Fruit fly (Drosophila melanogaster) whole organism, wandering third instar larva: ENCODE results near the gene CG8668.

ENCODE experiments used
- Abd-B ChIP-seq: fragments of >200 bp; optimal IDR thresholded peaks from 2 replicates; lab custom pipeline; 2017; ENCODE audit warnings: missing biosample characterization, missing genetic modification characterization
- CG32264 ChIP-seq: fragments of 200-800 bp; sonication (Bioruptor generic); optimal IDR thresholded peaks from 2 replicates; lab custom pipeline; 2016; ENCODE audit warnings: missing biosample characterization, missing genetic modification characterization
- Dfd ChIP-seq: fragments of >200 bp; optimal IDR thresholded peaks from 2 replicates; lab custom pipeline; 2017; ENCODE audit warnings: missing biosample characterization, missing genetic modification characterization
- Dif ChIP-seq: fragments of 200-275, 200-300 bp; sonication (Bioruptor generic); optimal IDR thresholded peaks from 2 replicates; lab custom pipeline; 2018; ENCODE audit warnings: missing biosample characterization, missing genetic modification characterization; ENCODE audit not compliant: partially characterized antibody
- GATAd ChIP-seq: sonication (Bioruptor generic); optimal IDR thresholded peaks from 2 replicates; lab custom pipeline; 2016; ENCODE audit warnings: missing biosample characterization, missing genetic modification characterization
- Hnf4 ChIP-seq: fragments of 200-800 bp; sonication (Bioruptor generic); optimal IDR thresholded peaks from 2 replicates; lab custom pipeline; 2016; ENCODE audit warnings: missing biosample characterization, mild to moderate bottlenecking, missing genetic modification characterization
- Hr78 ChIP-seq: fragments of >200 bp; optimal IDR thresholded peaks from 2 replicates; lab custom pipeline; 2017; ENCODE audit warnings: missing biosample characterization, missing genetic modification characterization
- Hr83 ChIP-seq: fragments of 200-300 bp; sonication (Bioruptor generic); optimal IDR thresholded peaks from 2 replicates; lab custom pipeline; 2016; ENCODE audit warnings: missing biosample characterization, mild to moderate bottlenecking, missing genetic modification characterization, moderate library complexity; ENCODE audit not compliant: poor library complexity, severe bottlenecking
- Jra ChIP-seq: sonication (Bioruptor generic); optimal IDR thresholded peaks from 2 replicates; lab custom pipeline; 2016; ENCODE audit warnings: missing biosample characterization, missing genetic modification characterization
- Myc ChIP-seq: fragments of >200 bp; optimal IDR thresholded peaks from 2 replicates; lab custom pipeline; 2017
- N ChIP-seq: fragments of >200 bp; optimal IDR thresholded peaks from 2 replicates; lab custom pipeline; 2018; ENCODE audit warnings: missing biosample characterization, missing external identifiers, missing genetic modification characterization
- Rel ChIP-seq, 2 experiments: fragments of 200-800 bp; sonication (Bioruptor generic) in 1 of 2; optimal IDR thresholded peaks; 2 replicates in 1 of 2; 3 replicates in 1 of 2; lab custom pipeline; 2016 to 2019; ENCODE audit warnings: mild to moderate bottlenecking in 2 of 2, missing biosample characterization in 2 of 2, missing genetic modification characterization in 2 of 2, moderate library complexity in 1 of 2
- Sp1 ChIP-seq: fragments of 200-800 bp; sonication (Bioruptor generic); optimal IDR thresholded peaks from 3 replicates; lab custom pipeline; 2019; ENCODE audit warnings: missing biosample characterization, mild to moderate bottlenecking, missing genetic modification characterization, moderate library complexity
- Vsx2 ChIP-seq: fragments of 200-300, 225-300 bp; sonication (Bioruptor generic); optimal IDR thresholded peaks from 2 replicates; lab custom pipeline; 2018; ENCODE audit warnings: missing biosample characterization, missing genetic modification characterization; ENCODE audit not compliant: partially characterized antibody
- br ChIP-seq: fragments of 200-800 bp; sonication (Bioruptor generic); optimal IDR thresholded peaks from 2 replicates; lab custom pipeline; 2016; ENCODE audit warnings: missing biosample characterization, missing genetic modification characterization
- brk ChIP-seq: fragments of 200-800 bp; sonication (Bioruptor generic); optimal IDR thresholded peaks from 2 replicates; lab custom pipeline; 2016; ENCODE audit warnings: missing biosample characterization, mild to moderate bottlenecking, missing genetic modification characterization
- dl ChIP-seq, 2 experiments: fragments of 175-275, 200-275 bp in 1 of 2; fragments of 200-275 bp in 1 of 2; sonication (Bioruptor generic); optimal IDR thresholded peaks; lab custom pipeline; 2018; ENCODE audit warnings: mild to moderate bottlenecking in 2 of 2, missing biosample characterization in 2 of 2, missing genetic modification characterization in 2 of 2, moderate library complexity in 2 of 2; ENCODE audit not compliant: partially characterized antibody in 2 of 2, insufficient read depth in 1 of 2
- dsf ChIP-seq: sonication (Bioruptor generic); optimal IDR thresholded peaks from 2 replicates; lab custom pipeline; 2016; ENCODE audit warnings: missing biosample characterization, missing genetic modification characterization, borderline replicate concordance
- ey ChIP-seq: fragments of 200-800 bp; sonication (Bioruptor generic); optimal IDR thresholded peaks from 2 replicates; lab custom pipeline; 2016; ENCODE audit warnings: missing biosample characterization, missing genetic modification characterization
- fru ChIP-seq: fragments of 200-800 bp; sonication (Bioruptor generic); optimal IDR thresholded peaks from 3 replicates; lab custom pipeline; 2016; ENCODE audit warnings: missing biosample characterization, mild to moderate bottlenecking, missing genetic modification characterization
- h ChIP-seq: fragments of 200-800 bp; sonication (Bioruptor generic); optimal IDR thresholded peaks from 3 replicates; lab custom pipeline; 2016; ENCODE audit warnings: missing biosample characterization, mild to moderate bottlenecking, missing genetic modification characterization
- jim ChIP-seq: fragments of 175-275, 200-325 bp; sonication (Bioruptor generic); optimal IDR thresholded peaks from 2 replicates; lab custom pipeline; 2016; ENCODE audit warnings: missing biosample characterization, mild to moderate bottlenecking, missing genetic modification characterization
- lola ChIP-seq: fragments of >200 bp; optimal IDR thresholded peaks from 2 replicates; lab custom pipeline; 2017; ENCODE audit warnings: missing biosample characterization, missing genetic modification characterization
- pan ChIP-seq: fragments of >200 bp; optimal IDR thresholded peaks from 2 replicates; lab custom pipeline; 2017
- psq ChIP-seq: fragments of 200-800 bp; sonication (Bioruptor generic); optimal IDR thresholded peaks from 3 replicates; lab custom pipeline; 2017; ENCODE audit warnings: missing biosample characterization, mild to moderate bottlenecking, missing genetic modification characterization, moderate library complexity
- sage ChIP-seq: fragments of 200-800 bp; sonication (Bioruptor generic); optimal IDR thresholded peaks from 2 replicates; lab custom pipeline; 2016; ENCODE audit warnings: missing biosample characterization, mild to moderate bottlenecking, missing genetic modification characterization
- tai ChIP-seq: sonication (Bioruptor generic); optimal IDR thresholded peaks from 2 replicates; lab custom pipeline; 2016; ENCODE audit warnings: missing biosample characterization, missing genetic modification characterization
- usp ChIP-seq: fragments of >200 bp; optimal IDR thresholded peaks from 2 replicates; lab custom pipeline; 2017; ENCODE audit warnings: missing biosample characterization, missing genetic modification characterization

The CG8668 gene

DNA sequence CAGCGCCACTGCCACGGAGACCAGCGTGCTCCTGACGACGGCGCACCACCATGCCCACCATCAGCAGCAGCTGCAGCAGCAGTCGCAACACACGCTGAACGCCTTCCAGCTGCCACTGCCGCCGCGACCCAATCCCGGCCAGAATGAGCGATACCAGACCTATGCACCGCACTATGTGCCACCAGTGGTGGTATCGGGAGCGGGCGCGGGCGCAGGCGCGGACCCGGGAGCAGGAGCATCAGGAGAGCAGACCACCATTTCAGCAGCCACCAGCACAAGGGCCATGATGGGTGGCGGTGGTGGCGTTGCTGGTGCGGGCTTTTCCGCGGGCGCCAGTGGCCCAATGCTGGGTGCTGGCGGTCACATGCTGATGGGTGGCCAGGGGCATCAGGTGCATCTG is 23.7 kb upstream of the CG8668 start:
- TF ChIP-seq tai (GFP tag; lab: Kevin White, UChicago) (no peak), pan (lab: Kevin White, UChicago) (peak; percentile 83), h (GFP tag; lab: Kevin White, UChicago) (no peak)

DNA sequence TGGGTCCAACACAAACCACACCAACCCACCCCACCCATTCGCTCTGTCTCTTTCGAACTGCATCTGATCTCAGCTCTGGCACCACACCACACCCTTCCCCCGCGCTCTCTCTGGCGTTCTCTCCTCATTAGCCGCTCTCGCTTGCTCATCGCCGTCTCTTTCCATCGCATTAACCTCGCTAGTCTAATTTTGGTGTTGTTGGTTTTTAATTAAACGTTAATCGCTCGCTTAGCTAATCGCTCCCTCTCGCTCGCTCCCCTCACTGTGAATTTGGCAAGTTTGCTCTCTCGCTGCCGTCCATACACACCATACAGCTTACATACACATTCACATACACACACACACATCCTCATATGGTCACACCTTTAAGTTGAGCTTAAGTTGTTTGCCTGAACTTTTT is 22.7 kb upstream of the CG8668 start:
- TF ChIP-seq dl (GFP tag; optimal IDR thresholded peaks at IDR 0.05; lab: Kevin White, UChicago; ENCODE audit: insufficient read depth in 1 of 2, partially characterized antibody in 2 of 2): peak in 1 of 2 experiments; percentile 47
- peak; percentile 65 for TF ChIP-seq Dif
- TF ChIP-seq sage: no peak
- peak; percentile 97 for TF ChIP-seq Vsx2 (GFP tag; lab: Kevin White, UChicago)

DNA sequence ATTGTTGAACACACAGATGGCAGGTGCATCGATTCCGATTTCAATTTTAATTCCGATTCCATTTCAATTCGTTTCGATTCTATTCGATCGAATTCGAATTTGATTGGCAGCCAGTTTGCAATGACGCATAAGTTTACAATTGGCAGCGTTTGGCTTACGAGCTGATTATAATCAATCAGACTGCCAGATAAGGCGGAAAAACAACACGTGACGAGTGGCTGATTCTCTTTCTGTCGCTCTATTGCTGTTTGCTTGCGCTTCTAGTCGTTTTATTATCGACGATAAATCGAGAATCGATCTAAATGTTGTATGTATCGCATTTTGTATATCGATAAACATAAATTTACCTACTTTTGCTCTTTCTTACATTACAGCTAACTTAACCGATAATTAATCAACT is 22.1 kb upstream of the CG8668 start:
- TF ChIP-seq br (GFP tag; lab: Kevin White, UChicago) (no peak), Rel (GFP tag; optimal IDR thresholded peaks at IDR 0.05; lab: Kevin White, UChicago) (no peak), Rel (tag; optimal IDR thresholded peaks at IDR 0.05; lab: Kevin White, UChicago) (no peak), dl (GFP tag; optimal IDR thresholded peaks at IDR 0.05; lab: Kevin White, UChicago; ENCODE audit: insufficient read depth in 1 of 2, partially characterized antibody in 2 of 2) (no peak), jim (GFP tag; lab: Kevin White, UChicago) (no peak), Hr83 (GFP tag; lab: Kevin White, UChicago) (no peak), Myc (no peak), brk (no peak), pan (lab: Kevin White, UChicago) (no peak), GATAd (GFP tag; lab: Kevin White, UChicago) (no peak), Dif (no peak), ey (GFP tag; lab: Kevin White, UChicago) (no peak), lola (no peak), N (no peak), usp (GFP tag; lab: Kevin White, UChicago) (no peak)

- no peak for TF ChIP-seq psq (GFP tag; lab: Kevin White, UChicago)
- no peak for TF ChIP-seq Sp1 (GFP tag; lab: Kevin White, UChicago)
- no peak for TF ChIP-seq dsf (GFP tag; lab: Kevin White, UChicago)
- no peak for TF ChIP-seq Dfd (GFP tag; lab: Kevin White, UChicago)
- no peak for TF ChIP-seq CG32264
- TF ChIP-seq N: no peak
- no peak for TF ChIP-seq Jra (GFP tag; lab: Kevin White, UChicago)
Measured at dm6 chr2L:8110549-8111438, 16.0 kb upstream of the CG8668 start.

dm6 chr2L:8116632-8117193 is 10.1 kb upstream of the CG8668 start:
- TF ChIP-seq Dfd (GFP tag; lab: Kevin White, UChicago) (no peak), tai (GFP tag; lab: Kevin White, UChicago) (no peak), Hnf4 (GFP tag; lab: Kevin White, UChicago) (no peak)

DNA sequence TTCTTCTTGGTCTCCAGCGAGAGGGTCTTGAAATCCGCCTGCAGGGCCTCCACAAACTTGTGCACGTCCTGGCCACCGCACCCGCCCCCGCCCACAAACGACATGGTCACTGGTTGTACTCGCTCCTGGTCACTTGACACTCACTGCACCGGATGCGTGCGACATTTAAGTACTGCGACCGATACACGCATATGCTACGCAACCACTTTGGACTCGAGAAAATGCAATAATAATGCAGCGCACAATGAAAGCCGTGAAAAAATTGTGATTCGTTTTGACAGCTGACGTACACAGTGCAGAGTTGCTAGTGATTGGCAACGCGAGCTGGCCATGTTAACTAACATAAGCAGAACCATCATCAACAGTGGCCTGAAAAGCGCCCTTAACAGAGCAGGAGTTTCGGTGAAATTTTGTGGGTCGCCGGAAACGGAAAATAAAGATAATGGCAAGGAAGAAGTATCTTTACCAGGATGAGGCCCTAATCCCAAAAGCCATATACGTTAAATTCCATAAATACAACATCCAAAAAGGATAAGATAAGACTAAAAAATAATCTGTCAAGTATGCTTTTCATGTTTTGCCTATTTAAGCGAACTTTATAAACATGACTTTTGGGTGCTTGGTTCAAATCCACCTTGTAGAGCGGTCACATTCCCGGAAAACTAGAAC is 3.0 kb upstream of the CG8668 start, which contains the start of the genes mon2 and CG8673:
TSS of gene mon2 (minus strand) at position 300 of the 669 bp plus-strand sequence.
TSS of gene CG8673 (plus strand) at position 619 of the 669 bp plus-strand sequence.
- TF ChIP-seq N (no peak), psq (GFP tag; lab: Kevin White, UChicago) (no peak), fru (GFP tag; lab: Kevin White, UChicago) (no peak), Hr78 (GFP tag; lab: Kevin White, UChicago) (no peak), jim (GFP tag; lab: Kevin White, UChicago) (no peak), Abd-B (GFP tag; lab: Kevin White, UChicago) (no peak), Dif (no peak), sage (no peak), ey (GFP tag; lab: Kevin White, UChicago) (no peak), Vsx2 (GFP tag; lab: Kevin White, UChicago) (no peak)
